Fruit fly (Drosophila melanogaster) whole organism, embryonic: ENCODE data around the gene CG13392.

Experiments used
- BtbVII ChIP-seq: fragments of 200-800 bp; sonication (Bioruptor generic); optimal IDR thresholded peaks from 3 replicates; lab custom pipeline; 2017; ENCODE audit warnings: missing biosample characterization, mild to moderate bottlenecking, missing genetic modification characterization
- CG12155 ChIP-seq: fragments of 200-800 bp; sonication (Bioruptor generic); optimal IDR thresholded peaks from 3 replicates; lab custom pipeline; 2016; ENCODE audit warnings: missing biosample characterization, missing genetic modification characterization
- CG14860 ChIP-seq: fragments of 200-800 bp; sonication (Bioruptor generic); IDR thresholded peaks from 3 replicates; pipeline ENCODE4 v1.3.6; 2022; ENCODE audit warnings: missing biosample characterization, missing genetic modification characterization; ENCODE audit not compliant: partially characterized antibody
- CG16813 ChIP-seq: fragments of 200-800 bp; sonication (Bioruptor generic); IDR thresholded peaks from 3 replicates; pipeline ENCODE4 v1.3.6; 2022; ENCODE audit warnings: missing biosample characterization, missing genetic modification characterization; ENCODE audit not compliant: partially characterized antibody
- CG17186 ChIP-seq: fragments of 200-800 bp; sonication (Bioruptor generic); optimal IDR thresholded peaks from 3 replicates; lab custom pipeline; 2017; ENCODE audit warnings: missing biosample characterization, missing genetic modification reagents, missing genetic modification characterization
- CG18619 ChIP-seq: fragments of 200-800 bp; sonication (Bioruptor generic); optimal IDR thresholded peaks from 3 replicates; lab custom pipeline; 2017; ENCODE audit warnings: missing biosample characterization, mild to moderate bottlenecking, missing genetic modification characterization
- CG34224 ChIP-seq: fragments of 200-800 bp; sonication (Bioruptor generic); IDR thresholded peaks from 3 replicates; pipeline ENCODE4 v1.3.6; 2022; ENCODE audit warnings: missing biosample characterization, missing genetic modification characterization; ENCODE audit not compliant: partially characterized antibody
- CG4282 ChIP-seq: fragments of 200-800 bp; sonication (Bioruptor generic); optimal IDR thresholded peaks from 2 replicates; lab custom pipeline; 2016; ENCODE audit warnings: missing biosample characterization, missing genetic modification characterization
- CG4617 ChIP-seq: fragments of 200-800 bp; sonication (Bioruptor generic); optimal IDR thresholded peaks from 3 replicates; lab custom pipeline; 2016; ENCODE audit warnings: missing biosample characterization, missing genetic modification characterization, borderline replicate concordance
- CG6254 ChIP-seq: fragments of 200-800 bp; sonication (Bioruptor generic); optimal IDR thresholded peaks from 3 replicates; lab custom pipeline; 2017; ENCODE audit warnings: mild to moderate bottlenecking, missing biosample characterization, missing genetic modification reagents, missing genetic modification characterization
- CG6654 ChIP-seq: fragments of 200-800 bp; sonication (Bioruptor generic); optimal IDR thresholded peaks from 2 replicates; lab custom pipeline; 2017; ENCODE audit warnings: missing biosample characterization, mild to moderate bottlenecking, missing genetic modification characterization
- CG6765 ChIP-seq: fragments of 200-800 bp; sonication (Bioruptor generic); optimal IDR thresholded peaks from 3 replicates; lab custom pipeline; 2017; ENCODE audit warnings: missing biosample characterization, mild to moderate bottlenecking, missing genetic modification characterization
- CG6854 ChIP-seq: fragments of 200-800 bp; sonication (Bioruptor generic); optimal IDR thresholded peaks from 3 replicates; lab custom pipeline; 2017; ENCODE audit warnings: missing biosample characterization, mild to moderate bottlenecking, missing genetic modification characterization
- CG7271 ChIP-seq: fragments of 200-800 bp; sonication (Bioruptor generic); optimal IDR thresholded peaks from 2 replicates; lab custom pipeline; 2018; ENCODE audit warnings: missing biosample characterization, mild to moderate bottlenecking, missing genetic modification characterization, moderate library complexity
- CG8944 ChIP-seq: fragments of 200-800 bp; sonication (Bioruptor generic); optimal IDR thresholded peaks from 3 replicates; lab custom pipeline; 2016; ENCODE audit warnings: missing biosample characterization, missing genetic modification characterization
- CkIIα-i1 ChIP-seq: fragments of 200-800 bp; sonication (Bioruptor generic); IDR thresholded peaks from 2 replicates; pipeline ENCODE4 v1.3.6; 2022; ENCODE audit warnings: missing biosample characterization, missing genetic modification characterization
- Dip2 ChIP-seq: fragments of 200-800 bp; sonication (Bioruptor generic); IDR thresholded peaks from 2 replicates; pipeline ENCODE4 v1.3.6; 2022; ENCODE audit warnings: missing biosample characterization, missing genetic modification characterization
- Hsf ChIP-seq: fragments of 200-800 bp; sonication (Bioruptor generic); optimal IDR thresholded peaks from 3 replicates; lab custom pipeline; 2016; ENCODE audit warnings: missing biosample characterization, missing genetic modification characterization
- NC2β ChIP-seq: fragments of 200-800 bp; sonication (Bioruptor generic); optimal IDR thresholded peaks from 2 replicates; lab custom pipeline; 2016; ENCODE audit warnings: missing biosample characterization, missing genetic modification characterization
- Oaz ChIP-seq: fragments of 200-800 bp; sonication (Bioruptor generic); IDR thresholded peaks from 2 replicates; pipeline ENCODE4 v1.3.6; 2022; ENCODE audit warnings: missing biosample characterization, missing genetic modification characterization
- Opbp ChIP-seq: fragments of 200-800 bp; sonication (Bioruptor generic); IDR thresholded peaks from 3 replicates; pipeline ENCODE4 v1.3.6; 2022; ENCODE audit warnings: missing biosample characterization, missing genetic modification characterization; ENCODE audit not compliant: partially characterized antibody
- Poxn ChIP-seq: fragments of 200-800 bp; sonication (Bioruptor generic); IDR thresholded peaks from 2 replicates; pipeline ENCODE4 v1.3.6; 2022; ENCODE audit warnings: missing biosample characterization, missing genetic modification characterization
- Sry-β ChIP-seq: fragments of 200-800 bp; sonication (Bioruptor generic); optimal IDR thresholded peaks from 2 replicates; lab custom pipeline; 2018; ENCODE audit warnings: missing biosample characterization, mild to moderate bottlenecking, missing genetic modification characterization, moderate library complexity
- YL-1 ChIP-seq: fragments of 200-800 bp; sonication (Bioruptor generic); optimal IDR thresholded peaks from 3 replicates; lab custom pipeline; 2017; ENCODE audit warnings: missing biosample characterization, mild to moderate bottlenecking, missing genetic modification characterization
- ab ChIP-seq: fragments of 200-800 bp; sonication (Bioruptor generic); optimal IDR thresholded peaks from 2 replicates; lab custom pipeline; 2016; ENCODE audit warnings: missing biosample characterization, missing genetic modification characterization
- bowl ChIP-seq: fragments of 200-800 bp; sonication (Bioruptor generic); IDR thresholded peaks from 2 replicates; pipeline ENCODE4 v1.3.6; 2022; ENCODE audit warnings: missing biosample characterization, missing genetic modification characterization
- cg ChIP-seq: fragments of 200-800 bp; sonication (Bioruptor generic); optimal IDR thresholded peaks from 3 replicates; lab custom pipeline; 2019; ENCODE audit warnings: missing biosample characterization, mild to moderate bottlenecking, missing genetic modification characterization, moderate library complexity
- chinmo ChIP-seq: fragments of 200-800 bp; sonication (Bioruptor generic); IDR thresholded peaks from 4 replicates; pipeline ENCODE4 v1.3.6; 2022; ENCODE audit warnings: missing biosample characterization, missing genetic modification characterization; ENCODE audit not compliant: partially characterized antibody
- crp ChIP-seq, 2 experiments: fragments of 200-800 bp; sonication (Bioruptor generic); optimal IDR thresholded peaks; 2 replicates in 1 of 2; 3 replicates in 1 of 2; lab custom pipeline; 2017; ENCODE audit warnings: missing biosample characterization in 2 of 2, missing genetic modification characterization in 2 of 2, mild to moderate bottlenecking in 1 of 2, moderate library complexity in 1 of 2
- ems ChIP-seq: fragments of 200-800 bp; sonication (Bioruptor generic); optimal IDR thresholded peaks from 3 replicates; lab custom pipeline; 2016; ENCODE audit warnings: missing biosample characterization, missing genetic modification characterization
- fru ChIP-seq: fragments of >200 bp; optimal IDR thresholded peaks from 2 replicates; lab custom pipeline; 2017
- gce ChIP-seq: fragments of 200-800 bp; sonication (Bioruptor generic); IDR thresholded peaks from 3 replicates; pipeline ENCODE4 v1.3.6; 2022; ENCODE audit warnings: missing biosample characterization, missing genetic modification characterization
- gcm2 ChIP-seq: fragments of 200-800 bp; sonication (Bioruptor generic); optimal IDR thresholded peaks from 2 replicates; lab custom pipeline; 2016; ENCODE audit warnings: missing biosample characterization, missing genetic modification characterization
- her ChIP-seq: fragments of 200-800 bp; sonication (Bioruptor generic); optimal IDR thresholded peaks from 2 replicates; lab custom pipeline; 2016; ENCODE audit warnings: missing biosample characterization, missing genetic modification characterization
- inv ChIP-seq: fragments of 200-800 bp; sonication (Bioruptor generic); IDR thresholded peaks from 2 replicates; pipeline ENCODE4 v1.3.6; 2022; ENCODE audit warnings: missing biosample characterization, missing genetic modification characterization; ENCODE audit not compliant: partially characterized antibody
- ken ChIP-seq: fragments of 200-800 bp; sonication (Bioruptor generic); IDR thresholded peaks from 3 replicates; pipeline ENCODE4 v1.3.6; 2022; ENCODE audit warnings: missing biosample characterization, missing genetic modification characterization
- mirr ChIP-seq: fragments of 200-800 bp; sonication (Bioruptor generic); optimal IDR thresholded peaks from 3 replicates; lab custom pipeline; 2018; ENCODE audit warnings: missing biosample characterization, mild to moderate bottlenecking, missing genetic modification characterization
- nerfin-2 ChIP-seq: fragments of 200-800 bp; sonication (Bioruptor generic); IDR thresholded peaks from 2 replicates; pipeline ENCODE4 v1.3.6; 2022; ENCODE audit warnings: missing biosample characterization, missing genetic modification characterization; ENCODE audit not compliant: partially characterized antibody
- otp ChIP-seq: fragments of 200-800 bp; sonication (Bioruptor generic); IDR thresholded peaks from 3 replicates; pipeline ENCODE4, ENCODE4 v1.3.6; 2022; ENCODE audit warnings: missing biosample characterization, missing genetic modification characterization
- pan ChIP-seq, 4 experiments: fragments of >200 bp in 3 of 4; fragments of 200-800 bp in 1 of 4; sonication (Bioruptor generic) in 1 of 4; optimal IDR thresholded peaks in 3 of 4; IDR thresholded peaks in 1 of 4; 2 replicates each; pipeline versions ENCODE4 v1.3.6 to Lab custom; 2017 to 2022; ENCODE audit warnings: missing biosample characterization in 2 of 4, missing genetic modification characterization in 2 of 4, mixed read lengths in 1 of 4
- sens ChIP-seq: fragments of 200-800 bp; sonication (Bioruptor generic); peaks from one replicate; lab custom pipeline; 2016; ENCODE audit warnings: missing biosample characterization, missing genetic modification characterization
- trh ChIP-seq: fragments of 200-800 bp; sonication (Bioruptor generic); optimal IDR thresholded peaks from 2 replicates; lab custom pipeline; 2016; ENCODE audit warnings: missing biosample characterization, missing genetic modification characterization
- unpg ChIP-seq: fragments of 200-800 bp; sonication (Bioruptor generic); optimal IDR thresholded peaks from 3 replicates; lab custom pipeline; 2018; ENCODE audit warnings: missing biosample characterization, mild to moderate bottlenecking, missing genetic modification characterization, moderate library complexity

CG13392 gene

DNA sequence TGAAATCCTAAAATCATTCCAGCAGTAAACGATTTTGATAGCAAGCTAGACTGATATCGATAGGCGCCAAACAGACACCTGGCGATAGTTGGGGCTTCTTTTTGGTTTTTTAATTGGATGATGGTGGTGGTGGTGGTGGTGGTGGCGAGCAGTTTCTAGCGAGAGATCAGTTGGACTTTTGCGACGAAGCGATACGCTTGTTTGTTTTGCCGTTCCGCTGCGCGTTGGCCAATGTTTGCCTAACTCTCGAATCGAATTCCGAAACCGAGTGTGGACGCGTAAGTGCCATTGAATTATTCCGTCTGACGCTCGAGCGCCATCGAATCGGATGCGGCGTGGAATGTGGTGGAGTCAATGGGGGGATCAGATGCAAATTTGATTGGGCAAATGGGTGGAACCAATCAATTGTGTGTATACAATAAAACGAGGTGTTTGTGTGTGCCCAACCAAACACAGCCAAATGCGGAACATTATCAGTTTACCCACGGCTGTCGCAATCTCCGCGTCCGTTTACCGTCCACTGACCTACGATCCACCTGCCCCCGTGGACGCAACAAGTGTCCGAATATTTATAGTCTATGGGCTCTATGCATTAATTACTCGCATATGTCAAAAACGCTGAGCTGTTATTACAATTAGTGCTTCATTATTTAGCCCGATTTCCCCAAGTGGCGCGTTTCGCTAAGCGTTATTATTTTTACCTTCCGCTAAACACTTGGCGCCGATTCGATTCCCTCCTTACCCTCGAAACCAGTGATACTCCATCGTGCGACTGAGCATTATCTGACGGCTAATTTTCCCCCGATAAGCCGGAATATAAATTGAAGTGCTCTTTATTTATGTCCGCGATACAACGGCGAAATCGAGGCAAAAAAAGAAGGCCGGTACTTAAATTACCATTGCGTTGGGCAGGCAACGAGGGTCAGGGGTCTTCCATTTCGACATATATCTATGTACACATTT lies 12.0 kb downstream of the CG13392 start, which contains the start of gene CG17292 (continued):
- TF ChIP-seq gce (GFP tag; lab: Robert Waterston, UW) (peak; percentile 75; the same call in 1 of the 3 replicates), nerfin-2 (GFP tag; lab: Robert Waterston, UW) (peak; percentile 83), CG4282 (GFP tag; lab: Kevin White, UChicago) (peak; percentile 39), trh (GFP tag; lab: Kevin White, UChicago) (no peak), bowl (GFP tag; lab: Robert Waterston, UW) (peak; percentile 59; the same call in 1 of the 2 replicates), BtbVII (peak; percentile 58), crp (GFP tag; optimal IDR thresholded peaks at IDR 0.05; lab: Kevin White, UChicago) (peak in 1 of 2 experiments; percentile 32), Poxn (GFP tag; lab: Robert Waterston, UW) (no peak), CkIIα-i1 (GFP tag; lab: Robert Waterston, UW) (no peak), Dip2 (GFP tag; lab: Robert Waterston, UW) (no peak), otp (GFP tag; lab: Robert Waterston, UW) (peak; percentile 59; the same call in 1 of the 3 replicates), pan (optimal IDR thresholded peaks at IDR 0.05; lab: Kevin White, UChicago) (no peak), pan (GFP tag; optimal IDR thresholded peaks at IDR 0.05 in 1 of 2, IDR thresholded peaks at IDR 0.05 in 1 of 2) (peak in 1 of 2 experiments; percentile 72), CG6765 (GFP tag; lab: Kevin White, UChicago) (peak; percentile 29), Opbp (GFP tag; lab: Robert Waterston, UW) (peak; percentile 95), CG6854 (GFP tag; lab: Kevin White, UChicago) (no peak), ems (peak; percentile 46), CG4617 (GFP tag; lab: Kevin White, UChicago) (peak; percentile 23), NC2β (GFP tag; lab: Kevin White, UChicago) (peak; percentile 32), Oaz (GFP tag; lab: Robert Waterston, UW) (peak; percentile 24; the same call in 1 of the 2 replicates), fru (lab: Kevin White, UChicago) (no peak), CG6254 (GFP tag; lab: Kevin White, UChicago) (peak; percentile 10), CG34224 (GFP tag; lab: Robert Waterston, UW) (peak; percentile 88), CG14860 (GFP tag; lab: Robert Waterston, UW) (peak; percentile 80), CG18619 (GFP tag; lab: Kevin White, UChicago) (peak; percentile 61), her (GFP tag; lab: Kevin White, UChicago) (peak; percentile 19), CG17186 (GFP tag; lab: Kevin White, UChicago) (peak; percentile 11), inv (GFP tag; lab: Robert Waterston, UW) (peak; percentile 85), chinmo (GFP tag; lab: Robert Waterston, UW) (peak; percentile 93), sens (GFP tag; lab: Kevin White, UChicago) (peak; percentile 32), CG7271 (tag; lab: Kevin White, UChicago) (no peak), cg (GFP tag; lab: Kevin White, UChicago) (peak; percentile 51), mirr (peak; percentile 62), ken (GFP tag; lab: Robert Waterston, UW) (peak; percentile 62; the same call in 2 of the 3 replicates)

DNA sequence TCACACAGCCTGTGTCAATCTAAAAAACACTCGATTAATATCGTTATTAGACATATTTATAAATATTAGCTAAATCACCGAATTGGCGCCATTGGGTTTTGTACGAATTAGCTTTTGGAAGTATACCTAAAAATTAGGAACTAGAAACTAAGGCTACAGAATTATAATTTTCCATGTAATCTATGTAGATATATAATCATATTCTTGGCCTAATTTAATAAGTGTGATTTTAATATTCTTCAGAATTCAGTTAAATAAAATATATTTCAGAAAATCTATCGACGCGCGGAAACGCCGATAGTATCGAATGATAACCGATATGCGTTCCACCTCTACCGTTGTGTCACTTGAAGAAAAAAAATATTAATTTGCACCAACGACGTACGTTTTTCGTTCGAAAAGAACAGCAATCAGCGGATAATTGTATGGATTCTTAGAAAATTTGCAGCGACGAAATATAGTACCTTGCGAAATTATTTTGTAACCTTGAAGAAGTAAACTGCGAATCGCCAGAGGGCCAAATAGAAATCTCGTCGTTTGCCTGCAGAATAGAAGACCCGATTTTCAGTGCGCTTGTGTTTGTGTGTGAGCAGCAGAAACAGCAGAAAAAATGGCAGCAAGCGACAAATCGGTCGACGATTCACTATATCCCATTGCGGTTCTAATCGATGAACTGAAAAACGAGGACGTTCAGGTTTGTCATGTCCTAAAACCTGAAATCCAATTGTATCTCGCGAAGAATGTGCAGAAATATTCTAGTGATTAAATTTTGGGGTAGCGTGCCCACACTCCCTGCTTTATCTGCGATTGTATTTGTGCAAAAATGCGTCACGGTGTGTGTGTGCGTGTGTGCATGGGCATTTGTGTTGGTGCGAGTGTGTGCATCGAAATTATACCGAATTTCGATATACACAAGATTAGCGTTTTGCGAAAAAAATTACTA lies 16.6 kb downstream of the CG13392 start, which contains the start of gene Pp2A-29B:
Gene Pp2A-29B (plus strand): TSS at position 338 of the 943 bp plus-strand sequence.
- TF ChIP-seq CG12155 (GFP tag; lab: Kevin White, UChicago) (peak; percentile 16), gcm2 (GFP tag; lab: Kevin White, UChicago) (no peak), YL-1 (GFP tag; lab: Kevin White, UChicago) (peak; percentile 65), ab (GFP tag; lab: Kevin White, UChicago) (no peak), Hsf (peak; percentile 18), CG34224 (GFP tag; lab: Robert Waterston, UW) (peak; percentile 97), CG6654 (no peak), ken (GFP tag; lab: Robert Waterston, UW) (no peak), CG16813 (peak; percentile 100), CG8944 (GFP tag; lab: Kevin White, UChicago) (no peak), CG17186 (GFP tag; lab: Kevin White, UChicago) (peak; percentile 74), Sry-β (peak; percentile 25), unpg (GFP tag; lab: Kevin White, UChicago) (no peak)
